Fruit fly (Drosophila melanogaster) whole organism, embryonic: ENCODE measurements around the gene CG13299.

Source experiments
- Ada2b ChIP-seq: fragments of 200-800 bp; sonication (Bioruptor generic); IDR thresholded peaks from 2 replicates; pipeline ENCODE4 v1.3.6; 2022; ENCODE audit warnings: missing biosample characterization, missing genetic modification characterization
- CG1024 ChIP-seq: fragments of 200-800 bp; sonication (Bioruptor generic); IDR thresholded peaks from 2 replicates; pipeline ENCODE4 v1.3.6; 2022; ENCODE audit warnings: missing biosample characterization, missing genetic modification characterization
- CG10565 ChIP-seq: fragments of 200-800 bp; sonication (Bioruptor generic); optimal IDR thresholded peaks from 3 replicates; lab custom pipeline; 2016; ENCODE audit warnings: missing biosample characterization, mild to moderate bottlenecking, missing genetic modification characterization
- CG10979 ChIP-seq: fragments of 200-800 bp; sonication (Bioruptor generic); optimal IDR thresholded peaks from 2 replicates; lab custom pipeline; 2018; ENCODE audit warnings: missing biosample characterization, mild to moderate bottlenecking, missing genetic modification characterization, moderate library complexity
- CG11085 ChIP-seq: fragments of 200-800 bp; sonication (Bioruptor generic); IDR thresholded peaks from 2 replicates; pipeline ENCODE4 v1.3.6; 2022; ENCODE audit warnings: missing biosample characterization, missing genetic modification characterization
- CG12071 ChIP-seq: fragments of 200-800 bp; sonication (Bioruptor generic); optimal IDR thresholded peaks from 3 replicates; lab custom pipeline; 2018; ENCODE audit warnings: missing biosample characterization, mild to moderate bottlenecking, missing genetic modification characterization
- CG15696 ChIP-seq: fragments of 200-800 bp; sonication (Bioruptor generic); optimal IDR thresholded peaks from 2 replicates; lab custom pipeline; 2019; ENCODE audit warnings: missing biosample characterization, mild to moderate bottlenecking, missing genetic modification characterization, moderate library complexity
- CG1602 ChIP-seq: fragments of 200-800 bp; sonication (Bioruptor generic); optimal IDR thresholded peaks from 3 replicates; lab custom pipeline; 2016; ENCODE audit warnings: missing biosample characterization, missing genetic modification characterization
- CG1603 ChIP-seq: fragments of 200-800 bp; sonication (Bioruptor generic); optimal IDR thresholded peaks from 2 replicates; lab custom pipeline; 2019; ENCODE audit warnings: missing biosample characterization, mild to moderate bottlenecking, missing genetic modification characterization, moderate library complexity
- CG16779 ChIP-seq: fragments of 200-800 bp; sonication (Bioruptor generic); IDR thresholded peaks from 2 replicates; pipeline ENCODE4 v1.3.6; 2022; ENCODE audit warnings: missing biosample characterization, missing genetic modification characterization
- CG16813 ChIP-seq: fragments of 200-800 bp; sonication (Bioruptor generic); IDR thresholded peaks from 3 replicates; pipeline ENCODE4 v1.3.6; 2022; ENCODE audit warnings: missing biosample characterization, missing genetic modification characterization; ENCODE audit not compliant: partially characterized antibody
- CG4820 ChIP-seq: fragments of 200-800 bp; sonication (Bioruptor generic); optimal IDR thresholded peaks from 3 replicates; lab custom pipeline; 2016; ENCODE audit warnings: missing biosample characterization, missing genetic modification characterization
- CG5953 ChIP-seq: fragments of 200-800 bp; sonication (Bioruptor generic); IDR thresholded peaks from 2 replicates; pipeline ENCODE4 v1.3.6; 2022; ENCODE audit warnings: missing biosample characterization, missing genetic modification characterization
- E2f2 ChIP-seq: fragments of 200-800 bp; sonication (Bioruptor generic); IDR thresholded peaks from 2 replicates; pipeline ENCODE4 v1.3.6; 2022; ENCODE audit warnings: missing biosample characterization, missing genetic modification characterization
- Fer2 ChIP-seq: fragments of 200-800 bp; sonication (Bioruptor generic); optimal IDR thresholded peaks from 2 replicates; lab custom pipeline; 2018; ENCODE audit warnings: missing biosample characterization, mild to moderate bottlenecking, missing genetic modification characterization, moderate library complexity
- GATAe ChIP-seq: fragments of 200-800 bp; sonication (Bioruptor generic); conservative IDR thresholded peaks from 2 replicates; pipeline ENCODE4 v1.3.6; 2022; ENCODE audit warnings: missing biosample characterization, missing genetic modification characterization
- Hey ChIP-seq: fragments of 200-800 bp; sonication (Bioruptor generic); optimal IDR thresholded peaks from 3 replicates; lab custom pipeline; 2018; ENCODE audit warnings: missing biosample characterization, mild to moderate bottlenecking, missing genetic modification characterization
- Lim3 ChIP-seq: fragments of 200-800 bp; sonication (Bioruptor generic); IDR thresholded peaks from 2 replicates; pipeline ENCODE4 v1.3.6; 2022; ENCODE audit warnings: missing biosample characterization, missing genetic modification characterization
- Mad ChIP-seq: fragments of 200-800 bp; sonication (Bioruptor generic); optimal IDR thresholded peaks from 2 replicates; lab custom pipeline; 2016; ENCODE audit warnings: missing biosample characterization, missing genetic modification characterization
- NFAT ChIP-seq: fragments of 200-800 bp; sonication (Bioruptor generic); IDR thresholded peaks from 2 replicates; pipeline ENCODE4 v1.3.6; 2022; ENCODE audit warnings: missing biosample characterization, missing genetic modification characterization
- Nf-YA ChIP-seq: fragments of 200-800 bp; sonication (Bioruptor generic); IDR thresholded peaks from 2 replicates; pipeline ENCODE4 v1.3.6; 2022; ENCODE audit warnings: missing biosample characterization, missing genetic modification characterization
- Rx ChIP-seq: fragments of 200-800 bp; sonication (Bioruptor generic); IDR thresholded peaks from 2 replicates; pipeline ENCODE4 v1.3.6; 2022; ENCODE audit warnings: missing biosample characterization, missing genetic modification characterization
- Side ChIP-seq: fragments of 200-800 bp; sonication (Bioruptor generic); optimal IDR thresholded peaks from 2 replicates; lab custom pipeline; 2016; ENCODE audit warnings: missing biosample characterization, missing genetic modification characterization
- YL-1 ChIP-seq: fragments of 200-800 bp; sonication (Bioruptor generic); optimal IDR thresholded peaks from 3 replicates; lab custom pipeline; 2017; ENCODE audit warnings: missing biosample characterization, mild to moderate bottlenecking, missing genetic modification characterization
- ab ChIP-seq: fragments of 200-800 bp; sonication (Bioruptor generic); optimal IDR thresholded peaks from 2 replicates; lab custom pipeline; 2016; ENCODE audit warnings: missing biosample characterization, missing genetic modification characterization
- bcd ChIP-seq: fragments of 200-800 bp; sonication (Bioruptor generic); optimal IDR thresholded peaks from 2 replicates; lab custom pipeline; 2017; ENCODE audit warnings: missing biosample characterization, mild to moderate bottlenecking, missing genetic modification characterization
- bigmax ChIP-seq: fragments of 200-800 bp; sonication (Bioruptor generic); optimal IDR thresholded peaks from 2 replicates; lab custom pipeline; 2018; ENCODE audit warnings: missing biosample characterization, mild to moderate bottlenecking, missing genetic modification characterization
- caup ChIP-seq: fragments of 200-800 bp; sonication (Bioruptor generic); optimal IDR thresholded peaks from 3 replicates; lab custom pipeline; 2017; ENCODE audit warnings: missing biosample characterization, mild to moderate bottlenecking, missing genetic modification characterization, moderate library complexity; ENCODE audit not compliant: severe bottlenecking
- dm ChIP-seq: fragments of 200-800 bp; sonication (Bioruptor generic); optimal IDR thresholded peaks from 3 replicates; lab custom pipeline; 2016; ENCODE audit warnings: missing biosample characterization, missing genetic modification characterization
- en ChIP-seq: fragments of 200-800 bp; sonication (Bioruptor generic); optimal IDR thresholded peaks from 2 replicates; lab custom pipeline; 2016; ENCODE audit warnings: missing biosample characterization, missing genetic modification characterization
- eve ChIP-seq, 2 experiments: fragments of >200 bp; optimal IDR thresholded peaks; 2 replicates each; lab custom pipeline; 2017; ENCODE audit warnings: missing biosample characterization in 2 of 2, missing genetic modification characterization in 2 of 2
- fd64A ChIP-seq: fragments of 200-800 bp; sonication (Bioruptor generic); optimal IDR thresholded peaks from 3 replicates; lab custom pipeline; 2018; ENCODE audit warnings: missing biosample characterization, mild to moderate bottlenecking, missing genetic modification characterization
- gcm ChIP-seq: fragments of 200-800 bp; sonication (Bioruptor generic); optimal IDR thresholded peaks from 2 replicates; lab custom pipeline; 2019; ENCODE audit warnings: missing biosample characterization, mild to moderate bottlenecking, missing genetic modification characterization, moderate library complexity
- grau ChIP-seq: fragments of 200-800 bp; optimal IDR thresholded peaks from 3 replicates; lab custom pipeline; 2019; ENCODE audit warnings: missing biosample characterization, mild to moderate bottlenecking, missing genetic modification characterization, moderate library complexity
- grn ChIP-seq: fragments of 200-800 bp; sonication (Bioruptor generic); optimal IDR thresholded peaks from 3 replicates; lab custom pipeline; 2017; ENCODE audit warnings: missing biosample characterization, missing genetic modification characterization
- gro ChIP-seq: fragments of 200-800 bp; sonication (Bioruptor generic); optimal IDR thresholded peaks from 2 replicates; lab custom pipeline; 2016; ENCODE audit warnings: missing biosample characterization, missing genetic modification characterization
- gt ChIP-seq: fragments of 200-800 bp; sonication (Bioruptor generic); IDR thresholded peaks from 2 replicates; pipeline ENCODE4 v1.3.6; 2022; ENCODE audit warnings: missing biosample characterization, missing genetic modification characterization
- h ChIP-seq: fragments of >200 bp; optimal IDR thresholded peaks from 2 replicates; lab custom pipeline; 2017
- lab ChIP-seq: fragments of 200-800 bp; sonication (Bioruptor generic); optimal IDR thresholded peaks from 3 replicates; lab custom pipeline; 2017; ENCODE audit warnings: missing biosample characterization, missing genetic modification characterization, mild to moderate bottlenecking, moderate library complexity, missing genetic modification reagents
- lbe ChIP-seq: fragments of 200-800 bp; sonication (Bioruptor generic); optimal IDR thresholded peaks from 2 replicates; lab custom pipeline; 2016; ENCODE audit warnings: missing biosample characterization, mild to moderate bottlenecking, missing genetic modification characterization
- lmd ChIP-seq: fragments of 200-800 bp; sonication (Bioruptor generic); IDR thresholded peaks from 2 replicates; pipeline ENCODE4 v1.3.6; 2022; ENCODE audit warnings: missing biosample characterization, missing genetic modification characterization
- nau ChIP-seq: fragments of 200-800 bp; sonication (Bioruptor generic); optimal IDR thresholded peaks from 3 replicates; lab custom pipeline; 2017; ENCODE audit warnings: missing biosample characterization, mild to moderate bottlenecking, missing genetic modification characterization, missing genetic modification reagents
- nmo ChIP-seq: fragments of 200-800 bp; sonication (Bioruptor generic); optimal IDR thresholded peaks from 2 replicates; lab custom pipeline; 2018; ENCODE audit warnings: missing biosample characterization, mild to moderate bottlenecking, missing genetic modification characterization, moderate library complexity
- onecut ChIP-seq: fragments of 200-800 bp; sonication (Bioruptor generic); IDR thresholded peaks from 2 replicates; pipeline ENCODE4 v1.3.6; 2022; ENCODE audit warnings: missing biosample characterization, missing genetic modification characterization
- pita ChIP-seq: fragments of 200-800 bp; sonication (Bioruptor generic); optimal IDR thresholded peaks from 2 replicates; lab custom pipeline; 2017; ENCODE audit warnings: missing biosample characterization, mild to moderate bottlenecking, missing genetic modification characterization
- pzg ChIP-seq: fragments of 200-800 bp; sonication (Bioruptor generic); optimal IDR thresholded peaks from 3 replicates; lab custom pipeline; 2018; ENCODE audit warnings: missing biosample characterization, mild to moderate bottlenecking, missing genetic modification characterization, moderate library complexity
- so ChIP-seq: fragments of 200-800 bp; sonication (Bioruptor generic); IDR thresholded peaks from 3 replicates; pipeline ENCODE4 v1.3.6; 2022; ENCODE audit warnings: missing biosample characterization, missing genetic modification characterization
- trem ChIP-seq: fragments of 200-800 bp; optimal IDR thresholded peaks from 3 replicates; lab custom pipeline; 2019; ENCODE audit warnings: missing biosample characterization, mild to moderate bottlenecking, missing genetic modification characterization, moderate library complexity
- wdn ChIP-seq: fragments of 200-800 bp; sonication (Bioruptor generic); IDR thresholded peaks from 2 replicates; pipeline ENCODE4 v1.3.6; 2022; ENCODE audit warnings: missing biosample characterization, missing genetic modification characterization
- wor ChIP-seq: fragments of 200-800 bp; sonication (Bioruptor generic); IDR thresholded peaks from 2 replicates; pipeline ENCODE4 v1.3.6; 2022; ENCODE audit warnings: missing biosample characterization, missing genetic modification characterization
- z ChIP-seq: fragments of 200-800 bp; sonication (Bioruptor generic); IDR thresholded peaks from 3 replicates; pipeline ENCODE4 v1.3.6; 2022; ENCODE audit warnings: missing biosample characterization, missing genetic modification characterization

The CG13299 gene

dm6 chr3L:6184884-6185438, 47.2 kb downstream of the CG13299 start, which contains the start of the genes D19B and CG43293 (continued):
- TF ChIP-seq GATAe (GFP tag; lab: Robert Waterston, UW) (no peak; the same call in 1 of the 2 replicates), Rx (GFP tag; lab: Robert Waterston, UW) (peak; percentile 84), onecut (peak; percentile 91), pita (GFP tag; lab: Kevin White, UChicago) (no peak), nmo (GFP tag; lab: Kevin White, UChicago) (peak; percentile 78), Ada2b (GFP tag; lab: Robert Waterston, UW) (peak; percentile 90), pzg (GFP tag; lab: Kevin White, UChicago) (peak; percentile 81), wdn (GFP tag; lab: Robert Waterston, UW) (peak; percentile 87), CG12071 (peak; percentile 88), CG10979 (tag; lab: Kevin White, UChicago) (peak; percentile 86), CG16779 (GFP tag; lab: Robert Waterston, UW) (peak; percentile 89), CG11085 (peak; percentile 88), ab (GFP tag; lab: Kevin White, UChicago) (peak; percentile 72), Hey (tag; lab: Kevin White, UChicago) (peak; percentile 23), h (lab: Kevin White, UChicago) (no peak), eve (GFP tag; optimal IDR thresholded peaks at IDR 0.05; lab: Kevin White, UChicago) (no peak), Nf-YA (peak; percentile 70), lbe (peak; percentile 78), wor (GFP tag; lab: Robert Waterston, UW) (peak; percentile 79), caup (GFP tag; lab: Kevin White, UChicago) (peak; percentile 88), fd64A (GFP tag; lab: Kevin White, UChicago) (peak; percentile 64), CG16813 (GFP tag; lab: Robert Waterston, UW) (peak; percentile 50; the same call in 2 of the 3 replicates), gcm (GFP tag; lab: Kevin White, UChicago) (peak; percentile 83), bcd (GFP tag; lab: Kevin White, UChicago) (peak; percentile 89), CG4820 (peak; percentile 69), lmd (GFP tag; lab: Robert Waterston, UW) (peak; percentile 93), Lim3 (GFP tag; lab: Robert Waterston, UW) (peak; percentile 69), Fer2 (tag; lab: Kevin White, UChicago) (peak; percentile 71), dm (GFP tag; lab: Kevin White, UChicago) (peak; percentile 91), E2f2 (GFP tag; lab: Robert Waterston, UW) (peak; percentile 69), CG15696 (tag; lab: Kevin White, UChicago) (peak; percentile 58), so (GFP tag; lab: Robert Waterston, UW) (peak; percentile 81), Mad (peak; percentile 87), NFAT (peak; percentile 96), CG10565 (no peak), trem (tag; lab: Kevin White, UChicago) (peak; percentile 72), en (GFP tag; lab: Kevin White, UChicago) (peak; percentile 33), CG1603 (tag; lab: Kevin White, UChicago) (peak; percentile 91), CG5953 (GFP tag; lab: Robert Waterston, UW) (peak; percentile 87), grn (GFP tag; lab: Kevin White, UChicago) (no peak), nau (GFP tag; lab: Kevin White, UChicago) (no peak), CG1024 (peak; percentile 86), bigmax (GFP tag; lab: Kevin White, UChicago) (peak; percentile 11), z (peak; percentile 68; the same call in 1 of the 3 replicates), gro (GFP tag; lab: Kevin White, UChicago) (peak; percentile 91), gt (GFP tag; lab: Robert Waterston, UW) (no peak), grau (tag; lab: Kevin White, UChicago) (peak; percentile 85), YL-1 (GFP tag; lab: Kevin White, UChicago) (peak; percentile 95), Side (GFP tag; lab: Kevin White, UChicago) (peak; percentile 77), CG1602 (peak; percentile 88), lab (GFP tag; lab: Kevin White, UChicago) (peak; percentile 93)
